ENCODE assay signal across 1 fruit fly cellular context in the genomic region with DNA sequence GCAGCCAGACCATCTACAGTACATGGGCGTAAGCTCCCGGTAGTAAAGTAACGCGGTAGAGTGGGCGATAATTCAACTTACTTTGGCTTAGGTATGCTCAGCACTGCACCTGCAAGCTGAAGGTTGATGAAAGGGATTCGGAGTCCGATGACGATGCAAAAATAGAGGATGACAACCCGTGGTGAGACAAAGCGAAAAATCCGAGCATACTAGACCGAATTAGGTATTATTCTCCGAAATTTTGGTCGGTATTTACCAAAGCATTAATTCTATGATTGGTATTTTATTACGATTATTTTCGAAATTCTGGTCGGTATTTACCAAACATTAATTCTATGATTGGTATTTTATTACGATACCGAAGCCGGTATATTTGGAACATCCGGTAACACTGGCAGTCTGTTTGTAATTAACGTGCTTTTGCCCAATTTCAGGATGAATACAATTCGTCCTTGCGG.
TF ChIP-seq lines count a peak whose summit lies in the region.

Gene CG4036, plus strand, starts transcription at position 348 of the 458 bp plus-strand sequence.

TF ChIP-seq in whole organism, embryonic, 481 proteins besides CTCF, POLR2A, EP300 and RAD21 (continued from another document):
- TF ChIP-seq zf30C (GFP tag; optimal IDR thresholded peaks at IDR 0.05; lab: Kevin White, UChicago) (no peak), CG12391 (tag; optimal IDR thresholded peaks at IDR 0.05; lab: Kevin White, UChicago) (no peak), org-1 (GFP tag; optimal IDR thresholded peaks at IDR 0.05; lab: Kevin White, UChicago) (no peak), Fer2 (tag; optimal IDR thresholded peaks at IDR 0.05; lab: Kevin White, UChicago) (no peak), Eip74EF (GFP tag; optimal IDR thresholded peaks at IDR 0.05; lab: Kevin White, UChicago) (no peak), CG8290 (GFP tag; optimal IDR thresholded peaks at IDR 0.05; lab: Kevin White, UChicago) (no peak), CG8290 (tag; optimal IDR thresholded peaks at IDR 0.05; lab: Kevin White, UChicago) (peak in 1 of 2 experiments; percentile 54), knrl (GFP tag; IDR thresholded peaks at IDR 0.05; lab: Robert Waterston, UW; ENCODE audit: partially characterized antibody) (no peak), dati (GFP tag; IDR thresholded peaks at IDR 0.05; lab: Robert Waterston, UW) (no peak), dmrt11E (tag; optimal IDR thresholded peaks at IDR 0.05; lab: Kevin White, UChicago) (no peak), kay (GFP tag; optimal IDR thresholded peaks at IDR 0.05; lab: Kevin White, UChicago) (no peak), BEAF-32 (GFP tag; optimal IDR thresholded peaks at IDR 0.05; lab: Kevin White, UChicago) (peak; percentile 52), CG4404 (GFP tag; IDR thresholded peaks at IDR 0.05; lab: Robert Waterston, UW) (no peak), nom (GFP tag; optimal IDR thresholded peaks at IDR 0.05; lab: Kevin White, UChicago) (peak; percentile 33), pfk (GFP tag; optimal IDR thresholded peaks at IDR 0.05; lab: Kevin White, UChicago) (no peak), Tbp (GFP tag; optimal IDR thresholded peaks at IDR 0.05; lab: Kevin White, UChicago) (no peak), tgo (GFP tag; IDR thresholded peaks at IDR 0.05; lab: Robert Waterston, UW) (no peak)
